Worm (Caenorhabditis elegans) whole organism, L4/young adult: Measurements from ENCODE around the gene rgs-3.

Experiments used
- W03F9.2 ChIP-seq: fragments of 150-350 bp; optimal IDR thresholded peaks from 2 replicates; lab custom pipeline; 2014; ENCODE audit warnings: missing biosample characterization, missing genetic modification characterization
- him-1 ChIP-seq: sonication (generic microtip); optimal IDR thresholded peaks from 2 replicates; lab custom pipeline; 2016; ENCODE audit warnings: missing genotype, missing genetic modification reagents, missing genetic modification characterization, missing compliant biosample characterization

- TF ChIP-seq him-1 (tag; lab: Kevin White, UChicago), result peak; percentile 40
- peak; percentile 69 for TF ChIP-seq W03F9.2 (tag; lab: Kevin White, UChicago)
Measured at ce11 chrII:6061495-6061894, 38.1 kb upstream of the rgs-3 start.
